Fruit fly (Drosophila melanogaster): ENCODE results near the gene CG42238.

DNA sequence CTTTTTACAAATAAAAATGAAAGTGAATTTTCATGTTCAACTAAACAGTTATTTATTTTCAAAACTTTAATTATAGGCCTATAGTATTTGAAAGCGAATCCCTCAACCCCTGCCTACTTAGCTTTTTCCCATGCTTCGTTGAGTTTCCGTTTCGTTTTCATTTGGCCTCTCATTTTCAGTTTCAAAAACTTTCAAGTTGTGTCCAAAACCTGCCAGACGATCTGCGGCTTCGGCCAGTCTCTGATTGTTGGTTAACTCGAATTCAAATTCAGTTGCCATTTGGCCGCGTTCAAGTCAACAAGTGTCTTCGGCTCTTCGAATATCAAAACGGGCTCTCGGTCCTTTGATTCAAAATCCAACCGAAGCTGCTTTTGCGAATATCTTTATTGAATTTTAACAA, 39.0 kb upstream of the CG42238 start, which contains the start of gene CG14397:
- TF ChIP-seq ash1 (GFP tag; optimal IDR thresholded peaks at IDR 0.05) (no peak), D19A (tag; optimal IDR thresholded peaks at IDR 0.05) (no peak), ATbp (GFP tag; optimal IDR thresholded peaks at IDR 0.05) (no peak), stc (GFP tag; IDR thresholded peaks at IDR 0.05) (no peak), br (optimal IDR thresholded peaks at IDR 0.05) (no peak)
